Fruit fly (Drosophila melanogaster) whole organism, embryonic: ENCODE data around the gene Idh3g.

ENCODE experiments used
- ATbp ChIP-seq: fragments of 200-800 bp; sonication (Bioruptor generic); optimal IDR thresholded peaks from 2 replicates; lab custom pipeline; 2017; ENCODE audit warnings: missing biosample characterization, mild to moderate bottlenecking, missing genetic modification characterization, missing genetic modification reagents
- CG10147 ChIP-seq: fragments of 200-800 bp; sonication (Bioruptor generic); optimal IDR thresholded peaks from 2 replicates; lab custom pipeline; 2019; ENCODE audit warnings: missing biosample characterization, mild to moderate bottlenecking, missing genetic modification characterization, moderate library complexity
- CG10565 ChIP-seq: fragments of 200-800 bp; sonication (Bioruptor generic); optimal IDR thresholded peaks from 3 replicates; lab custom pipeline; 2016; ENCODE audit warnings: missing biosample characterization, mild to moderate bottlenecking, missing genetic modification characterization
- CG11723 ChIP-seq: fragments of 200-800 bp; sonication (Bioruptor generic); optimal IDR thresholded peaks from 2 replicates; lab custom pipeline; 2017; ENCODE audit warnings: missing biosample characterization, mild to moderate bottlenecking, missing genetic modification characterization
- CG12071 ChIP-seq: fragments of 200-800 bp; sonication (Bioruptor generic); optimal IDR thresholded peaks from 3 replicates; lab custom pipeline; 2018; ENCODE audit warnings: missing biosample characterization, mild to moderate bottlenecking, missing genetic modification characterization
- CG12155 ChIP-seq: fragments of 200-800 bp; sonication (Bioruptor generic); optimal IDR thresholded peaks from 3 replicates; lab custom pipeline; 2016; ENCODE audit warnings: missing biosample characterization, missing genetic modification characterization
- CG12659 ChIP-seq: fragments of 200-800 bp; sonication (Bioruptor generic); optimal IDR thresholded peaks from 3 replicates; lab custom pipeline; 2017; ENCODE audit warnings: mild to moderate bottlenecking, missing biosample characterization, missing genetic modification reagents, missing genetic modification characterization
- CG12942 ChIP-seq: fragments of 200-800 bp; sonication (Bioruptor generic); optimal IDR thresholded peaks from 3 replicates; lab custom pipeline; 2016; ENCODE audit warnings: missing biosample characterization, missing genetic modification characterization
- CG1602 ChIP-seq: fragments of 200-800 bp; sonication (Bioruptor generic); optimal IDR thresholded peaks from 3 replicates; lab custom pipeline; 2016; ENCODE audit warnings: missing biosample characterization, missing genetic modification characterization
- CG1603 ChIP-seq: fragments of 200-800 bp; sonication (Bioruptor generic); optimal IDR thresholded peaks from 2 replicates; lab custom pipeline; 2019; ENCODE audit warnings: missing biosample characterization, mild to moderate bottlenecking, missing genetic modification characterization, moderate library complexity
- CG16813 ChIP-seq: fragments of 200-800 bp; sonication (Bioruptor generic); IDR thresholded peaks from 3 replicates; pipeline ENCODE4 v1.3.6; 2022; ENCODE audit warnings: missing biosample characterization, missing genetic modification characterization; ENCODE audit not compliant: partially characterized antibody
- CG17359 ChIP-seq: fragments of 200-800 bp; sonication (Bioruptor generic); optimal IDR thresholded peaks from 3 replicates; lab custom pipeline; 2018; ENCODE audit warnings: missing biosample characterization, mild to moderate bottlenecking, missing genetic modification characterization, moderate library complexity
- CG18619 ChIP-seq: fragments of 200-800 bp; sonication (Bioruptor generic); optimal IDR thresholded peaks from 3 replicates; lab custom pipeline; 2017; ENCODE audit warnings: missing biosample characterization, mild to moderate bottlenecking, missing genetic modification characterization
- CG2678 ChIP-seq: fragments of 200-800 bp; sonication (Bioruptor generic); optimal IDR thresholded peaks from 3 replicates; lab custom pipeline; 2019; ENCODE audit warnings: missing biosample characterization, mild to moderate bottlenecking, missing genetic modification characterization, moderate library complexity
- CG2712 ChIP-seq: fragments of 200-800 bp; optimal IDR thresholded peaks from 3 replicates; lab custom pipeline; 2019; ENCODE audit warnings: missing biosample characterization, mild to moderate bottlenecking, missing genetic modification characterization, moderate library complexity
- CG31388 ChIP-seq: fragments of 200-800 bp; sonication (Bioruptor generic); optimal IDR thresholded peaks from 2 replicates; lab custom pipeline; 2016; ENCODE audit warnings: missing biosample characterization, missing genetic modification characterization
- CG33213 ChIP-seq: fragments of 200-800 bp; sonication (Bioruptor generic); optimal IDR thresholded peaks from 3 replicates; lab custom pipeline; 2016; ENCODE audit warnings: missing biosample characterization, missing genetic modification characterization
- CG34376 ChIP-seq: fragments of 200-800 bp; sonication (Bioruptor generic); optimal IDR thresholded peaks from 2 replicates; lab custom pipeline; 2018; ENCODE audit warnings: missing biosample characterization, mild to moderate bottlenecking, missing genetic modification characterization
- CG6254 ChIP-seq: fragments of 200-800 bp; sonication (Bioruptor generic); optimal IDR thresholded peaks from 3 replicates; lab custom pipeline; 2017; ENCODE audit warnings: mild to moderate bottlenecking, missing biosample characterization, missing genetic modification reagents, missing genetic modification characterization
- CG6654 ChIP-seq: fragments of 200-800 bp; sonication (Bioruptor generic); optimal IDR thresholded peaks from 2 replicates; lab custom pipeline; 2017; ENCODE audit warnings: missing biosample characterization, mild to moderate bottlenecking, missing genetic modification characterization
- CG6791 ChIP-seq: fragments of 200-800 bp; sonication (Bioruptor generic); IDR thresholded peaks from 3 replicates; pipeline ENCODE4 v1.3.6; 2022; ENCODE audit warnings: missing biosample characterization, missing genetic modification characterization; ENCODE audit not compliant: partially characterized antibody
- CG9727 ChIP-seq: fragments of 200-800 bp; sonication (Bioruptor generic); optimal IDR thresholded peaks from 3 replicates; lab custom pipeline; 2017; ENCODE audit warnings: missing biosample characterization, mild to moderate bottlenecking, missing genetic modification characterization
- CG9797 ChIP-seq: fragments of 200-800 bp; sonication (Bioruptor generic); optimal IDR thresholded peaks from 3 replicates; lab custom pipeline; 2018; ENCODE audit warnings: missing biosample characterization, mild to moderate bottlenecking, missing genetic modification characterization
- CHES-1-like ChIP-seq: fragments of 200-800 bp; sonication (Bioruptor generic); optimal IDR thresholded peaks from 2 replicates; lab custom pipeline; 2016; ENCODE audit warnings: missing biosample characterization, missing genetic modification characterization
- Drgx ChIP-seq: fragments of 200-800 bp; sonication (Bioruptor generic); IDR thresholded peaks from 2 replicates; pipeline ENCODE4 v1.3.6; 2022; ENCODE audit warnings: missing biosample characterization, missing genetic modification characterization
- MESR4 ChIP-seq: fragments of 200-800 bp; sonication (Bioruptor generic); optimal IDR thresholded peaks from 2 replicates; lab custom pipeline; 2018; ENCODE audit warnings: missing biosample characterization, mild to moderate bottlenecking, missing genetic modification characterization, moderate library complexity
- NC2α ChIP-seq: fragments of 200-800 bp; sonication (Bioruptor generic); optimal IDR thresholded peaks from 2 replicates; lab custom pipeline; 2016; ENCODE audit warnings: missing biosample characterization, missing genetic modification characterization
- Nf-YC ChIP-seq: fragments of 200-800 bp; optimal IDR thresholded peaks from 3 replicates; lab custom pipeline; 2019; ENCODE audit warnings: missing biosample characterization, mild to moderate bottlenecking, missing genetic modification characterization, moderate library complexity
- Pdp1 ChIP-seq, 2 experiments: fragments of 200-800 bp; sonication (Bioruptor generic); optimal IDR thresholded peaks; 3 replicates each; lab custom pipeline; 2016; ENCODE audit warnings: missing biosample characterization in 2 of 2, missing genetic modification characterization in 2 of 2, mild to moderate bottlenecking in 1 of 2, moderate library complexity in 1 of 2
- Sry-δ ChIP-seq: fragments of 200-800 bp; sonication (Bioruptor generic); optimal IDR thresholded peaks from 2 replicates; lab custom pipeline; 2016; ENCODE audit warnings: missing biosample characterization, missing genetic modification characterization
- Xbp1 ChIP-seq: fragments of 200-800 bp; sonication (Bioruptor generic); optimal IDR thresholded peaks from 3 replicates; lab custom pipeline; 2016; ENCODE audit warnings: missing biosample characterization, mild to moderate bottlenecking, missing genetic modification characterization
- al ChIP-seq: fragments of 200-800 bp; sonication (Bioruptor generic); IDR thresholded peaks from 2 replicates; pipeline ENCODE4 v1.3.6; 2022; ENCODE audit warnings: missing biosample characterization, missing genetic modification characterization
- ato ChIP-seq: fragments of 200-800 bp; sonication (Bioruptor generic); IDR thresholded peaks from 2 replicates; pipeline ENCODE4 v1.3.6; 2022; ENCODE audit warnings: missing biosample characterization, missing genetic modification characterization; ENCODE audit not compliant: partially characterized antibody
- az2 ChIP-seq: fragments of 200-800 bp; sonication (Bioruptor generic); optimal IDR thresholded peaks from 3 replicates; lab custom pipeline; 2016; ENCODE audit warnings: missing biosample characterization, missing genetic modification characterization
- bbx ChIP-seq: fragments of 200-800 bp; sonication (Bioruptor generic); IDR thresholded peaks from 2 replicates; pipeline ENCODE4 v1.3.6; 2022; ENCODE audit warnings: missing biosample characterization, missing genetic modification characterization; ENCODE audit not compliant: partially characterized antibody
- chn ChIP-seq: fragments of 200-800 bp; sonication (Bioruptor generic); optimal IDR thresholded peaks from 2 replicates; lab custom pipeline; 2016; ENCODE audit warnings: missing biosample characterization, missing genetic modification characterization
- disco-r ChIP-seq: fragments of 200-800 bp; sonication (Bioruptor generic); optimal IDR thresholded peaks from 2 replicates; lab custom pipeline; 2016; ENCODE audit warnings: missing biosample characterization, missing genetic modification characterization
- dysf ChIP-seq: fragments of 200-800 bp; sonication (Bioruptor generic); IDR thresholded peaks from 3 replicates; pipeline ENCODE4 v1.3.6; 2022; ENCODE audit warnings: missing biosample characterization, missing genetic modification characterization
- ftz-f1 ChIP-seq: fragments of 200-800 bp; sonication (Bioruptor generic); optimal IDR thresholded peaks from 2 replicates; lab custom pipeline; 2016; ENCODE audit warnings: missing biosample characterization, missing genetic modification characterization
- gfzf ChIP-seq: fragments of 200-800 bp; sonication (Bioruptor generic); optimal IDR thresholded peaks from 2 replicates; lab custom pipeline; 2016; ENCODE audit warnings: missing biosample characterization, mild to moderate bottlenecking, missing genetic modification characterization, moderate library complexity
- luna ChIP-seq: fragments of 200-800 bp; sonication (Bioruptor generic); optimal IDR thresholded peaks from 2 replicates; lab custom pipeline; 2016; ENCODE audit warnings: missing biosample characterization, missing genetic modification characterization
- pros ChIP-seq: fragments of 200-800 bp; sonication (Bioruptor generic); optimal IDR thresholded peaks from 3 replicates; lab custom pipeline; 2019; ENCODE audit warnings: missing biosample characterization, mild to moderate bottlenecking, missing genetic modification characterization, moderate library complexity
- sna ChIP-seq: fragments of 200-800 bp; sonication (Bioruptor generic); IDR thresholded peaks from 2 replicates; pipeline ENCODE4 v1.3.6; 2022; ENCODE audit warnings: missing biosample characterization, missing genetic modification characterization; ENCODE audit not compliant: partially characterized antibody
- so ChIP-seq: fragments of 200-800 bp; sonication (Bioruptor generic); IDR thresholded peaks from 3 replicates; pipeline ENCODE4 v1.3.6; 2022; ENCODE audit warnings: missing biosample characterization, missing genetic modification characterization
- tx ChIP-seq: fragments of 200-800 bp; sonication (Bioruptor generic); optimal IDR thresholded peaks from 2 replicates; lab custom pipeline; 2016; ENCODE audit warnings: missing biosample characterization, missing genetic modification characterization
- vfl ChIP-seq: fragments of 200-800 bp; sonication (Bioruptor generic); optimal IDR thresholded peaks from 2 replicates; lab custom pipeline; 2016; ENCODE audit warnings: missing biosample characterization, missing genetic modification characterization
- wek ChIP-seq: fragments of 200-800 bp; sonication (Bioruptor generic); optimal IDR thresholded peaks from 3 replicates; lab custom pipeline; 2018; ENCODE audit warnings: missing biosample characterization, mild to moderate bottlenecking, missing genetic modification characterization, moderate library complexity
- yki ChIP-seq: fragments of >200 bp; optimal IDR thresholded peaks from 3 replicates; lab custom pipeline; 2018
- zfh1 ChIP-seq: fragments of 200-800 bp; sonication (Bioruptor generic); IDR thresholded peaks from 3 replicates; pipeline ENCODE4 v1.3.6; 2022; ENCODE audit warnings: missing biosample characterization, missing genetic modification characterization

Gene Idh3g

DNA sequence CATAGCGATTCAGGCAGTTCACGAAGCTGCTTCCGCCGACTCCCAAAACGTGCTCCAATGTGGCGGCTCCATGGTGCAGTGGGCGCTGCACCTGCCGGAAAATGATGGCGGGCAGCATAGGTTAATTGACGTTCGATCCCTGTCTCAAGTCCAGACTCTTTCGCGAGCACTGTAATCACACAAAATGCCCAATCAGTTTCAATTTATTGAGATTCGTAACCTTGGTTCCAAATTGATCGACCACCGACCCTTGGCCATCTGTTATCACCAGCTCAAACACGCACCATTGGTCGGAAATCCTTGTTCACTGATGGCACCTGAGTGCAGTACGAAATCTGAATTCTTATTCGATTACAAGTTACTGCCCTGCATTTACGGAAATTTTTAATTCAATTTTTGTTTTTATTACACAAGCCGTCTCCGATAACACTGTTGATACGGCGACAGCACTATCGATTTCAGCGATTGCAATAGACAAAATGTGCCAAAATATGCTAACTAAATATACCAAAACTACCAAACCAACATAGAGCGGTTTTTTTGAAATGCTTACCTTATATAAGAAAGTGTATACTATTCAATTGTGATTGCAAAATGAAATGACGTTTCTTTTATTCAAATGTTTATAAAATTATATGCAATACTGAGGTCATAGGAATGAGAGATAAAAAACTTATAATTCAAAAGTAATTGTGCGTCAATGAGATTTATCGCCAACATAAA lies 6.2 kb downstream of the Idh3g start, which contains the start of gene CLS (continued):
- TF ChIP-seq CG11723 (no peak), gfzf (peak; percentile 77), CG6654 (no peak), ato (GFP tag; lab: Robert Waterston, UW) (peak; percentile 32; the same call in 1 of the 2 replicates), Xbp1 (no peak), zfh1 (GFP tag; lab: Robert Waterston, UW) (no peak), Sry-δ (GFP tag; lab: Kevin White, UChicago) (peak; percentile 67), sna (GFP tag; lab: Robert Waterston, UW) (0 out of 2 replicates have a peak, but pooled peaks have one; percentile 25), tx (GFP tag; lab: Kevin White, UChicago) (no peak), yki (no peak), CG17359 (no peak), CG12071 (GFP tag; lab: Kevin White, UChicago) (no peak), CG12155 (GFP tag; lab: Kevin White, UChicago) (no peak), CG9727 (GFP tag; lab: Kevin White, UChicago) (no peak), dysf (no peak), Drgx (no peak), ATbp (GFP tag; lab: Kevin White, UChicago) (no peak), CG2678 (tag; lab: Kevin White, UChicago) (no peak), CG34376 (no peak), al (GFP tag; lab: Robert Waterston, UW) (no peak), CG12942 (GFP tag; lab: Kevin White, UChicago) (no peak), CG16813 (GFP tag; lab: Robert Waterston, UW) (peak; percentile 56; the same call in 2 of the 3 replicates), CG1602 (GFP tag; lab: Kevin White, UChicago) (no peak), CG6254 (GFP tag; lab: Kevin White, UChicago) (no peak), bbx (GFP tag; lab: Robert Waterston, UW) (peak; percentile 67), vfl (GFP tag; lab: Kevin White, UChicago) (no peak), MESR4 (GFP tag; lab: Kevin White, UChicago) (peak; percentile 58), CG10147 (peak; percentile 11), CG6791 (GFP tag; lab: Robert Waterston, UW) (0 out of 3 replicates have a peak, but pooled peaks have one; percentile 32), disco-r (GFP tag; lab: Kevin White, UChicago) (no peak), CG33213 (no peak), CG9797 (GFP tag; lab: Kevin White, UChicago) (peak; percentile 54), so (GFP tag; lab: Robert Waterston, UW) (no peak), wek (GFP tag; lab: Kevin White, UChicago) (no peak), CG1603 (tag; lab: Kevin White, UChicago) (peak; percentile 38), CG31388 (no peak), chn (GFP tag; lab: Kevin White, UChicago) (no peak), CG10565 (GFP tag; lab: Kevin White, UChicago) (no peak), NC2α (GFP tag; lab: Kevin White, UChicago) (no peak), Pdp1 (GFP tag; optimal IDR thresholded peaks at IDR 0.05; lab: Kevin White, UChicago) (peak in 1 of 2 experiments; percentile 99), CG18619 (GFP tag; lab: Kevin White, UChicago) (no peak), CG2712 (peak; percentile 14), luna (no peak), ftz-f1 (GFP tag; lab: Kevin White, UChicago) (peak; percentile 36), CG12659 (GFP tag; lab: Kevin White, UChicago) (peak; percentile 30), Nf-YC (tag; lab: Kevin White, UChicago) (peak; percentile 43), pros (GFP tag; lab: Kevin White, UChicago) (no peak), CHES-1-like (GFP tag; lab: Kevin White, UChicago) (no peak), az2 (GFP tag; lab: Kevin White, UChicago) (no peak)
